Worm (Caenorhabditis elegans) whole organism, young adult: ENCODE measurements around the gene Y41D4B.1.

Experiments used
- F39B2.1 ChIP-seq: fragments of 200-800 bp; sonication (Bioruptor generic); IDR thresholded peaks from 2 replicates; pipeline ENCODE4 v1.3.6; 2022; ENCODE audit warnings: missing genetic modification reagents, missing genetic modification characterization, missing compliant biosample characterization
- ccch-3 ChIP-seq: fragments of 200-800 bp; sonication (Bioruptor generic); optimal IDR thresholded peaks from 2 replicates; lab custom pipeline; 2018; ENCODE audit warnings: mild to moderate bottlenecking, missing genetic modification characterization, missing compliant biosample characterization
- lin-40 ChIP-seq: sonication (generic microtip); optimal IDR thresholded peaks from 2 replicates; lab custom pipeline; 2016; ENCODE audit warnings: missing genetic modification characterization, mild to moderate bottlenecking, missing compliant biosample characterization, missing genotype, missing genetic modification reagents
- nfya-2 ChIP-seq: fragments of 200-800 bp; sonication (Bioruptor generic); IDR thresholded peaks from 2 replicates; pipeline ENCODE4 v1.3.6; 2022; ENCODE audit warnings: missing genetic modification reagents, missing genetic modification characterization, missing compliant biosample characterization
- snpc-4 ChIP-seq, 5 experiments: fragments of 150-350 bp in 1 of 5; sonication (generic microtip) in 4 of 5; optimal IDR thresholded peaks; 2 replicates each; lab custom pipeline; 2014 to 2018; ENCODE audit warnings: missing genetic modification characterization in 5 of 5, missing biosample characterization in 3 of 5, antibody characterized with exemption in 2 of 5, mild to moderate bottlenecking in 2 of 5, missing compliant biosample characterization in 2 of 5, missing genotype in 2 of 5, moderate library complexity in 2 of 5, missing genetic modification reagents in 1 of 5

DNA sequence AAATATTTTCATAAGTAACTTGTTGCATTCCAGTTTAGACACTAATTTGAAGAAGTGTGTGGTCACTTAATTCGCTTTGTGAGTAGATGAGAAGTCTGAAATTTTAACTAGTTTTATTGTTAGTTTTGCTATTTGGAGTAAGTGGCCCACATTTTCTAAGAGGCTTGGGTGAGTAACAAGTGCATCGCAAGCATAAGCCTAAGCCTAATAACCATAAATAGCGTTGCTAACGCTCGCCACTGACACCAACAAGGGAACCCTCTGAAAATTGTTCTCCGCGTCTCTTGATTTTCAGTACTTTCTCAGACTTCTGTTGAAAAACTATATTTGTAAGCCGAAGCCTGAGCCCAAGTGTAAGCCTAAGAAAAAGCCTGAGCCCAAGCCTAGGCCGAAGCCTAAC is 51.8 kb downstream of the Y41D4B.1 start, which contains the start of gene epic-3:
- TF ChIP-seq snpc-4 (GFP tag; optimal IDR thresholded peaks at IDR 0.05; lab: Kevin White, UChicago) (no peak), snpc-4 (tag; optimal IDR thresholded peaks at IDR 0.05; lab: Kevin White, UChicago) (no peak), ccch-3 (GFP tag; lab: Kevin White, UChicago) (no peak), nfya-2 (GFP tag; lab: Robert Waterston, UW) (no peak), lin-40 (tag; lab: Kevin White, UChicago) (no peak), F39B2.1 (GFP tag; lab: Robert Waterston, UW) (no peak)
